Fruit fly (Drosophila melanogaster): ENCODE data around the gene Rpn12R.

The Rpn12R gene

dm6 chr3L:15011638-15012335 is 30.6 kb downstream of the Rpn12R start:
- TF ChIP-seq CG13204 (GFP tag; optimal IDR thresholded peaks at IDR 0.05) (peak; percentile 21), gl (tag; optimal IDR thresholded peaks at IDR 0.05) (peak; percentile 48), CG34367 (tag; optimal IDR thresholded peaks at IDR 0.05) (peak; percentile 78), fd96Ca (GFP tag; IDR thresholded peaks at IDR 0.05) (no peak), CG32121 (GFP tag; IDR thresholded peaks at IDR 0.05) (peak; percentile 81), CG14655 (GFP tag; optimal IDR thresholded peaks at IDR 0.05) (peak; percentile 83), Pif1A (GFP tag; optimal IDR thresholded peaks at IDR 0.05) (peak; percentile 71), Pif1B (GFP tag; optimal IDR thresholded peaks at IDR 0.05) (peak; percentile 64), CG8159 (tag; optimal IDR thresholded peaks at IDR 0.05) (peak; percentile 85), CG15710 (tag; optimal IDR thresholded peaks at IDR 0.05) (peak; percentile 86), CG9948 (tag; optimal IDR thresholded peaks at IDR 0.05) (peak; percentile 82), CG4496 (GFP tag; IDR thresholded peaks at IDR 0.05) (peak; percentile 87), D1 (tag; optimal IDR thresholded peaks at IDR 0.05) (peak; percentile 66), EcR (GFP tag; optimal IDR thresholded peaks at IDR 0.05) (peak; percentile 46), rn (GFP tag; IDR thresholded peaks at IDR 0.05) (peak; percentile 46; the same call in 1 of the 2 replicates), CG8301 (tag; optimal IDR thresholded peaks at IDR 0.05) (peak; percentile 79), Snoo (tag; optimal IDR thresholded peaks at IDR 0.05) (peak; percentile 39), CG10348 (GFP tag; IDR thresholded peaks at IDR 0.05) (0 out of 2 replicates have a peak, but pooled peaks have one; percentile 17), CG17806 (tag; optimal IDR thresholded peaks at IDR 0.05) (peak; percentile 86), CG12605 (GFP tag; IDR thresholded peaks at IDR 0.05) (peak; percentile 72), Ets98B (GFP tag; IDR thresholded peaks at IDR 0.05) (peak; percentile 82)

dm6 chr3L:15011142-15011541 is 31.2 kb downstream of the Rpn12R start:
- TF ChIP-seq CG12605 (GFP tag; IDR thresholded peaks at IDR 0.05) (no peak), CG14655 (GFP tag; optimal IDR thresholded peaks at IDR 0.05) (no peak)

dm6 chr3L:15010601-15011000 is 31.8 kb downstream of the Rpn12R start:
- no peak for TF ChIP-seq CG32121 (GFP tag; IDR thresholded peaks at IDR 0.05)
- no peak for TF ChIP-seq Pif1B (GFP tag; optimal IDR thresholded peaks at IDR 0.05)
- no peak for TF ChIP-seq rn (GFP tag; IDR thresholded peaks at IDR 0.05)
- TF ChIP-seq Pif1A (GFP tag; optimal IDR thresholded peaks at IDR 0.05): no peak
- TF ChIP-seq CG4496 (GFP tag; IDR thresholded peaks at IDR 0.05): no peak
- TF ChIP-seq CG10348 (GFP tag; IDR thresholded peaks at IDR 0.05): no peak
- TF ChIP-seq CG8301 (tag; optimal IDR thresholded peaks at IDR 0.05): no peak
- no peak for TF ChIP-seq CG8159 (tag; optimal IDR thresholded peaks at IDR 0.05)
- no peak for TF ChIP-seq CG34367 (tag; optimal IDR thresholded peaks at IDR 0.05)
- no peak for TF ChIP-seq Snoo (tag; optimal IDR thresholded peaks at IDR 0.05)
- no peak for TF ChIP-seq CG9948 (tag; optimal IDR thresholded peaks at IDR 0.05)

dm6 chr3L:15009681-15010080 is 32.7 kb downstream of the Rpn12R start:
- no peak for TF ChIP-seq fd96Ca (GFP tag; IDR thresholded peaks at IDR 0.05)
- TF ChIP-seq Ets98B (GFP tag; IDR thresholded peaks at IDR 0.05): peak; percentile 38
- no peak for TF ChIP-seq Pif1B (GFP tag; optimal IDR thresholded peaks at IDR 0.05)
- no peak for TF ChIP-seq CG15710 (tag; optimal IDR thresholded peaks at IDR 0.05)
- TF ChIP-seq CG14655 (GFP tag; optimal IDR thresholded peaks at IDR 0.05): peak; percentile 68
- peak; percentile 29; the same call in 2 of the 3 replicates for TF ChIP-seq CG4496 (GFP tag; IDR thresholded peaks at IDR 0.05)
- TF ChIP-seq CG9948 (tag; optimal IDR thresholded peaks at IDR 0.05): no peak
- TF ChIP-seq EcR (GFP tag; optimal IDR thresholded peaks at IDR 0.05): no peak
- no peak for TF ChIP-seq D1 (tag; optimal IDR thresholded peaks at IDR 0.05)
- no peak for TF ChIP-seq CG13204 (GFP tag; optimal IDR thresholded peaks at IDR 0.05)
- TF ChIP-seq CG8301 (tag; optimal IDR thresholded peaks at IDR 0.05): peak; percentile 51
- TF ChIP-seq Pif1A (GFP tag; optimal IDR thresholded peaks at IDR 0.05): no peak
- TF ChIP-seq CG17806 (tag; optimal IDR thresholded peaks at IDR 0.05): no peak
- no peak for TF ChIP-seq CG12605 (GFP tag; IDR thresholded peaks at IDR 0.05)
- TF ChIP-seq CG8159 (tag; optimal IDR thresholded peaks at IDR 0.05): no peak
- no peak for TF ChIP-seq rn (GFP tag; IDR thresholded peaks at IDR 0.05)
- TF ChIP-seq gl (tag; optimal IDR thresholded peaks at IDR 0.05): no peak
- no peak for TF ChIP-seq CG10348 (GFP tag; IDR thresholded peaks at IDR 0.05)
- no peak for TF ChIP-seq CG34367 (tag; optimal IDR thresholded peaks at IDR 0.05)
- no peak for TF ChIP-seq CG32121 (GFP tag; IDR thresholded peaks at IDR 0.05)

dm6 chr3L:15007271-15007948 is 35.0 kb downstream of the Rpn12R start:
- peak; percentile 24 for TF ChIP-seq CG15710 (tag; optimal IDR thresholded peaks at IDR 0.05)
- no peak for TF ChIP-seq fd96Ca (GFP tag; IDR thresholded peaks at IDR 0.05)
- no peak for TF ChIP-seq rn (GFP tag; IDR thresholded peaks at IDR 0.05)
- 0 out of 2 replicates have a peak, but pooled peaks have one; percentile 18 for TF ChIP-seq CG12605 (GFP tag; IDR thresholded peaks at IDR 0.05)
- no peak for TF ChIP-seq D1 (tag; optimal IDR thresholded peaks at IDR 0.05)
- TF ChIP-seq CG14655 (GFP tag; optimal IDR thresholded peaks at IDR 0.05): peak; percentile 39
- TF ChIP-seq CG8159 (tag; optimal IDR thresholded peaks at IDR 0.05): peak; percentile 46
- no peak for TF ChIP-seq gl (tag; optimal IDR thresholded peaks at IDR 0.05)
- TF ChIP-seq CG32121 (GFP tag; IDR thresholded peaks at IDR 0.05): peak; percentile 32; the same call in 1 of the 2 replicates
- peak; percentile 20 for TF ChIP-seq CG8301 (tag; optimal IDR thresholded peaks at IDR 0.05)
- TF ChIP-seq CG4496 (GFP tag; IDR thresholded peaks at IDR 0.05): no peak
- TF ChIP-seq Pif1B (GFP tag; optimal IDR thresholded peaks at IDR 0.05): no peak
- peak; percentile 2 for TF ChIP-seq CG34367 (tag; optimal IDR thresholded peaks at IDR 0.05)
- peak; percentile 37 for TF ChIP-seq Pif1A (GFP tag; optimal IDR thresholded peaks at IDR 0.05)
- TF ChIP-seq EcR (GFP tag; optimal IDR thresholded peaks at IDR 0.05): no peak
- TF ChIP-seq CG10348 (GFP tag; IDR thresholded peaks at IDR 0.05): no peak
- TF ChIP-seq CG13204 (GFP tag; optimal IDR thresholded peaks at IDR 0.05): no peak
- TF ChIP-seq CG17806 (tag; optimal IDR thresholded peaks at IDR 0.05): peak; percentile 39
- no peak for TF ChIP-seq Snoo (tag; optimal IDR thresholded peaks at IDR 0.05)
- TF ChIP-seq Ets98B (GFP tag; IDR thresholded peaks at IDR 0.05): no peak
- TF ChIP-seq CG9948 (tag; optimal IDR thresholded peaks at IDR 0.05): peak; percentile 46
